Worm (Caenorhabditis elegans) whole organism, young adult: Measurements from ENCODE around the gene F26A1.7.

Experiments
- K12H6.12 ChIP-seq: fragments of 200-800 bp; sonication (Bioruptor generic); optimal IDR thresholded peaks from 2 replicates; lab custom pipeline; 2018; ENCODE audit warnings: mild to moderate bottlenecking, missing genetic modification characterization, missing compliant biosample characterization
- ceh-100 ChIP-seq: fragments of 200-800 bp; sonication (Bioruptor generic); IDR thresholded peaks from 2 replicates; pipeline ENCODE4 v1.3.6; 2022; ENCODE audit warnings: missing genetic modification reagents, missing genetic modification characterization, missing compliant biosample characterization
- ceh-58 ChIP-seq: fragments of 200-800 bp; sonication (Bioruptor generic); IDR thresholded peaks from 2 replicates; pipeline ENCODE4 v1.3.6; 2022; ENCODE audit warnings: missing genetic modification characterization, missing compliant biosample characterization
- dpl-1 ChIP-seq: fragments of 150-350 bp; optimal IDR thresholded peaks from 2 replicates; lab custom pipeline; 2014; ENCODE audit warnings: missing biosample characterization, missing genetic modification reagents, missing genetic modification characterization
- egl-18 ChIP-seq: fragments of 200-800 bp; sonication (Bioruptor generic); IDR thresholded peaks from 2 replicates; pipeline ENCODE4 v1.3.6; 2022; ENCODE audit warnings: missing genetic modification reagents, missing genetic modification characterization, missing compliant biosample characterization
- nfyb-1 ChIP-seq: fragments of 200-800 bp; sonication (Bioruptor generic); IDR thresholded peaks from 2 replicates; pipeline ENCODE4 v1.3.6; 2022; ENCODE audit warnings: missing genetic modification reagents, missing genetic modification characterization, missing compliant biosample characterization
- sea-2 ChIP-seq: fragments of 200-800 bp; sonication (Bioruptor generic); IDR thresholded peaks from 2 replicates; pipeline ENCODE4 v1.3.6; 2022; ENCODE audit warnings: missing genetic modification characterization, missing compliant biosample characterization
- tbp1 ChIP-seq: fragments of 200-800 bp; sonication (Bioruptor generic); optimal IDR thresholded peaks from 2 replicates; lab custom pipeline; 2018; ENCODE audit warnings: mild to moderate bottlenecking, missing genetic modification characterization, missing compliant biosample characterization
- unc-62 ChIP-seq: fragments of 150-350 bp; optimal IDR thresholded peaks from 2 replicates; lab custom pipeline; 2014; ENCODE audit warnings: missing biosample characterization, missing genetic modification reagents, missing genetic modification characterization
- zim-3 ChIP-seq: sonication (generic microtip); optimal IDR thresholded peaks from 2 replicates; lab custom pipeline; 2017; ENCODE audit warnings: mild to moderate bottlenecking, missing genetic modification characterization, moderate library complexity, missing compliant biosample characterization

The F26A1.7 gene

DNA sequence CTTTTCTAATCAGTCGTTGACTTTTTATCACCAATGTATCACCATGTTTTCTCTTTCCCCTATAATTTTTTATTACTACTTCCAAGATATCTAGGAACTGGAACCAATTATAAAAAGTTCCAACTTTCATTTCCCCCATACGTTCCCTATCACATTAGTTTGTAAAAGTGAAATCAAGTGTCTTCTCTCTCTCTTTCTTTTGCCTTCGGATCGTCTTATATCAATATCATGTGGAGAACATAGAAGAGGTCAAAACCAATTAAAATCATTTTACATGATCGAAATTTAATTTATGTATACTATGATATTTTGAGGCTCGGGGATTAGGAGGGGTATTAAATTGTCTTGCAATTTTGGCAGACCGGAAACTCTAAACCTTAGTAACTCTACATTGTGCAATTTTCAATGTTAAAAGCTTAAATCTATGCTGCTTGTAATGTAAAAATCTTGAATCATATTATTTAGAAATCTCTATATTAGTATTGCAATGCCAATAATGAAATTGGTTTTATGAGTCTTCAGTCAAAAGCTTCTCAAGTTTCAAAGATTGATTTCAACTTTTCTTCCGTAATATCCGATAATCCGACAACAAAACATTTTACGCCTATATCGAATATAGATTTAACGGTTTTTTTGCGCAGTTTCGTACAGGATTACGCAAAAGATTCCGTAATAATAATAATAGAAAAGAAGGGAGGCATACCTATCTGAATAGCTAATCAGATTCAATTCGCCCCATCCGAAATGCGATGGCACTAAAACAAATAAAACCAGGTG, 51.7 kb downstream of the F26A1.7 start:
- TF ChIP-seq unc-62 (GFP tag; lab: Kevin White, UChicago) (no peak), dpl-1 (no peak), tbp1 (no peak), ceh-100 (GFP tag; lab: Robert Waterston, UW) (no peak)

DNA sequence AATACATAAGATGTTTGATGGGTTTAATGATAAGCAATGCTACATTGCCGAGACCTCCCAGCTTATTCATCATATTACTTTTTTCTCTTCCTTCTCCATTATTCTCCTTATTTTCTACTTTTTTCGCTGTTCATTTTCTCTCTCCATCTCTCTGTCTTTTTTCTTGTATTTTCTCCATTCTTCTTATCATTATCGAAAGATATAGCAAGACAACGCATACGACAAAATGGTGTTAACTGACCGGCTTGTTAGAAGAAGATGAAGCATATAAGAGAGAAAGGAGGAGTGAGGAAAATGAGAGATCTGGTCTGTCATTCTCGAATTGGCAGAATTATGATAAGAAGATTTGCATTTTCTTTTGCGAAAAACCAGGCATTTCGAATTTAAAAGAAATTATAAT, 52.9 kb downstream of the F26A1.7 start:
- TF ChIP-seq egl-18 (GFP tag; lab: Robert Waterston, UW) (no peak), zim-3 (tag; lab: Kevin White, UChicago) (no peak), ceh-58 (no peak), nfyb-1 (GFP tag; lab: Robert Waterston, UW) (no peak), ceh-100 (GFP tag; lab: Robert Waterston, UW) (no peak), K12H6.12 (tag; lab: Kevin White, UChicago) (no peak), sea-2 (GFP tag; lab: Robert Waterston, UW) (no peak)
